Fruit fly (Drosophila melanogaster): Measurements from ENCODE around the gene CG45099.

The CG45099 gene

DNA sequence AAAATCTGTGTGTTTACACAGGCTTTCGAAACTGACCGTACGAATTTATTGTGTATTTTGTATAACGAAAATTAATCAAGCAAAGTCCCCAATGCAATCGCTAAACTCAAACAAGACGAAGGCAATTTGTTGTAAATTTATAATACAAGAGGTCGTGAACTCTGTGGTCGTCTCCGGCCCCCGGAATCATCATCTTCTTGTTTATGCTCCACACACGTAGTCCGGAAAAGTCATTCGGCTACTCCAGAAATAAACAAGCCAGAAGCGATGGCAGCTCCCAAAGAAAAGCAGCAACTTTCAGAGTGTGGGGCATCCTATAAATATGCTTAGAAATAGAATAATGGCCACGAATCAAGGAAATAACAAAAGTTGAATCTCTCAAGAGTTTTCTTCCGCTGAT lies 19.1 kb upstream of the CG45099 start:
- TF ChIP-seq GATAd (GFP tag; optimal IDR thresholded peaks at IDR 0.05): no peak
- no peak for TF ChIP-seq jim (GFP tag; optimal IDR thresholded peaks at IDR 0.05)
- no peak for TF ChIP-seq Mio (GFP tag; optimal IDR thresholded peaks at IDR 0.05)
- TF ChIP-seq ey (GFP tag; optimal IDR thresholded peaks at IDR 0.05): no peak
- TF ChIP-seq N (GFP tag; optimal IDR thresholded peaks at IDR 0.05): no peak
- TF ChIP-seq br (GFP tag; optimal IDR thresholded peaks at IDR 0.05): no peak
- TF ChIP-seq sage (GFP tag; optimal IDR thresholded peaks at IDR 0.05): no peak
- no peak for TF ChIP-seq Dfd (GFP tag; optimal IDR thresholded peaks at IDR 0.05)
- TF ChIP-seq usp (GFP tag; optimal IDR thresholded peaks at IDR 0.05): no peak
- no peak for TF ChIP-seq tai (GFP tag; optimal IDR thresholded peaks at IDR 0.05)
- TF ChIP-seq CG9705 (GFP tag; optimal IDR thresholded peaks at IDR 0.05): no peak
- TF ChIP-seq Hr78 (GFP tag; optimal IDR thresholded peaks at IDR 0.05): no peak
- no peak for TF ChIP-seq h (GFP tag; optimal IDR thresholded peaks at IDR 0.05)
- no peak for TF ChIP-seq dsf (GFP tag; optimal IDR thresholded peaks at IDR 0.05; ENCODE audit: borderline replicate concordance)

DNA sequence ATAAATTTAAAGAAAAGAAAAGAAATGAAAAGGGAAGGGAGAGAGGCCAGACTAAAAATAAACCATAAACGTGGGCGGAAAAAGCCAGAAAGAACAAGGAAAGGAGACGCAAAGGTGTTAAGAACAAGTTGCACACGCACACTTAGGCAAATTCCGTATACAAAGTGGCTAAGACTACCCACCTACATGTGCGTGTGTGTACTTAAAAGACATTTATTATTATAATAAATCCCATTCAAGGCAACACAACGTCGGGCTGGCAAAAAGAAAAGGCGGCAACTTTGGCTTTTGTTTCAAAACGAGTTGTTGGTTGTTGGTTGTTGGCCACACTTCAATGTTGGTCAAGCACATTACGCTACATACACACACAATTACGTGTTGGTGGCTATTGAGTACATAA lies 18.1 kb upstream of the CG45099 start:
- TF ChIP-seq Hnf4 (GFP tag; optimal IDR thresholded peaks at IDR 0.05) (no peak), h (GFP tag; optimal IDR thresholded peaks at IDR 0.05) (no peak), GATAd (GFP tag; optimal IDR thresholded peaks at IDR 0.05) (no peak), dsf (GFP tag; optimal IDR thresholded peaks at IDR 0.05; ENCODE audit: borderline replicate concordance) (no peak), HLH106 (tag; optimal IDR thresholded peaks at IDR 0.05) (no peak), Dif (GFP tag; optimal IDR thresholded peaks at IDR 0.05; ENCODE audit: partially characterized antibody) (no peak), Dfd (GFP tag; optimal IDR thresholded peaks at IDR 0.05) (no peak), CrebA (GFP tag; optimal IDR thresholded peaks at IDR 0.05; ENCODE audit: borderline replicate concordance) (no peak), Hr78 (GFP tag; optimal IDR thresholded peaks at IDR 0.05) (no peak), fru (GFP tag; optimal IDR thresholded peaks at IDR 0.05) (no peak)

dm6 chr3R:22049134-22049796 lies 15.2 kb upstream of the CG45099 start:
- no peak for TF ChIP-seq Mio (GFP tag; optimal IDR thresholded peaks at IDR 0.05)
- TF ChIP-seq h (GFP tag; optimal IDR thresholded peaks at IDR 0.05): peak; percentile 42
- no peak for TF ChIP-seq Vsx2 (GFP tag; optimal IDR thresholded peaks at IDR 0.05; ENCODE audit: partially characterized antibody)
- TF ChIP-seq pan (optimal IDR thresholded peaks at IDR 0.05): no peak
- TF ChIP-seq Jra (GFP tag; optimal IDR thresholded peaks at IDR 0.05): no peak
- TF ChIP-seq rgr (GFP tag; optimal IDR thresholded peaks at IDR 0.05): peak; percentile 35
- TF ChIP-seq jim (GFP tag; optimal IDR thresholded peaks at IDR 0.05): no peak
- TF ChIP-seq dl (GFP tag; optimal IDR thresholded peaks at IDR 0.05; ENCODE audit: insufficient read depth in 1 of 2, partially characterized antibody in 2 of 2): no peak
- TF ChIP-seq sv (GFP tag; optimal IDR thresholded peaks at IDR 0.05): peak; percentile 55
- TF ChIP-seq Hnf4 (GFP tag; optimal IDR thresholded peaks at IDR 0.05): peak; percentile 16
- no peak for TF ChIP-seq Sp1 (GFP tag; optimal IDR thresholded peaks at IDR 0.05)
- no peak for TF ChIP-seq GATAd (GFP tag; optimal IDR thresholded peaks at IDR 0.05)
- peak; percentile 8 for TF ChIP-seq HLH106 (tag; optimal IDR thresholded peaks at IDR 0.05)
- no peak for TF ChIP-seq usp (GFP tag; optimal IDR thresholded peaks at IDR 0.05)
- no peak for TF ChIP-seq CrebA (GFP tag; optimal IDR thresholded peaks at IDR 0.05; ENCODE audit: borderline replicate concordance)
- TF ChIP-seq Hr83 (GFP tag; optimal IDR thresholded peaks at IDR 0.05; ENCODE audit: poor library complexity, severe bottlenecking): no peak
- peak; percentile 36 for TF ChIP-seq fru (GFP tag; optimal IDR thresholded peaks at IDR 0.05)
- TF ChIP-seq br (GFP tag; optimal IDR thresholded peaks at IDR 0.05): peak; percentile 20
- no peak for TF ChIP-seq Dif (GFP tag; optimal IDR thresholded peaks at IDR 0.05; ENCODE audit: partially characterized antibody)
- TF ChIP-seq ey (GFP tag; optimal IDR thresholded peaks at IDR 0.05): peak; percentile 44
- TF ChIP-seq OdsH (GFP tag; optimal IDR thresholded peaks at IDR 0.05): no peak
- no peak for TF ChIP-seq Abd-B (GFP tag; optimal IDR thresholded peaks at IDR 0.05)
- TF ChIP-seq foxo (GFP tag; optimal IDR thresholded peaks at IDR 0.05): peak in 1 of 2 experiments; percentile 45

- TF ChIP-seq lola (GFP tag; optimal IDR thresholded peaks at IDR 0.05): no peak
- no peak for TF ChIP-seq br (GFP tag; optimal IDR thresholded peaks at IDR 0.05)
- no peak for TF ChIP-seq CrebA (GFP tag; optimal IDR thresholded peaks at IDR 0.05; ENCODE audit: borderline replicate concordance)
- TF ChIP-seq dmrt93B (GFP tag; optimal IDR thresholded peaks at IDR 0.05): no peak
- no peak for TF ChIP-seq woc (GFP tag; optimal IDR thresholded peaks at IDR 0.05)
- TF ChIP-seq N (GFP tag; optimal IDR thresholded peaks at IDR 0.05): no peak
- TF ChIP-seq fru (GFP tag; optimal IDR thresholded peaks at IDR 0.05): no peak
- TF ChIP-seq Dfd (GFP tag; optimal IDR thresholded peaks at IDR 0.05): no peak
- no peak for TF ChIP-seq usp (GFP tag; optimal IDR thresholded peaks at IDR 0.05)
- no peak for TF ChIP-seq dsf (GFP tag; optimal IDR thresholded peaks at IDR 0.05; ENCODE audit: borderline replicate concordance)
- TF ChIP-seq rgr (GFP tag; optimal IDR thresholded peaks at IDR 0.05): no peak
- TF ChIP-seq brk (GFP tag; optimal IDR thresholded peaks at IDR 0.05): no peak
- no peak for TF ChIP-seq OdsH (GFP tag; optimal IDR thresholded peaks at IDR 0.05)
Observed at dm6 chr3R:22047412-22047811, 13.3 kb upstream of the CG45099 start.
